Fruit fly (Drosophila melanogaster) whole organism, embryonic: Measurements from ENCODE around the gene Rchy1.

Experiments
- BEAF-32 ChIP-seq: fragments of 200-800 bp; sonication (Bioruptor generic); optimal IDR thresholded peaks from 3 replicates; lab custom pipeline; 2017; ENCODE audit warnings: missing biosample characterization, missing genetic modification characterization, mild to moderate bottlenecking, moderate library complexity, missing genetic modification reagents
- CG10565 ChIP-seq: fragments of 200-800 bp; sonication (Bioruptor generic); optimal IDR thresholded peaks from 3 replicates; lab custom pipeline; 2016; ENCODE audit warnings: missing biosample characterization, mild to moderate bottlenecking, missing genetic modification characterization
- CG12071 ChIP-seq: fragments of 200-800 bp; sonication (Bioruptor generic); optimal IDR thresholded peaks from 3 replicates; lab custom pipeline; 2018; ENCODE audit warnings: missing biosample characterization, mild to moderate bottlenecking, missing genetic modification characterization
- CG12104 ChIP-seq: fragments of 200-800 bp; sonication (Bioruptor generic); optimal IDR thresholded peaks from 3 replicates; lab custom pipeline; 2016; ENCODE audit warnings: missing biosample characterization, missing genetic modification characterization
- CG12769 ChIP-seq: fragments of 200-800 bp; sonication (Bioruptor generic); optimal IDR thresholded peaks from 2 replicates; lab custom pipeline; 2019; ENCODE audit warnings: missing biosample characterization, mild to moderate bottlenecking, missing genetic modification characterization, moderate library complexity
- CG14050 ChIP-seq: fragments of 200-800 bp; sonication (Bioruptor generic); IDR thresholded peaks from 3 replicates; pipeline ENCODE4 v1.3.6; 2022; ENCODE audit warnings: missing biosample characterization, missing genetic modification characterization
- CG14710 ChIP-seq: fragments of 200-800 bp; sonication (Bioruptor generic); optimal IDR thresholded peaks from 3 replicates; lab custom pipeline; 2019; ENCODE audit warnings: missing biosample characterization, mild to moderate bottlenecking, missing genetic modification characterization, moderate library complexity
- CG31224 ChIP-seq: fragments of 200-800 bp; sonication (Bioruptor generic); IDR thresholded peaks from 2 replicates; pipeline ENCODE4 v1.3.6; 2022; ENCODE audit warnings: missing biosample characterization, missing genetic modification characterization
- CG4328 ChIP-seq: fragments of 200-800 bp; sonication (Bioruptor generic); optimal IDR thresholded peaks from 3 replicates; lab custom pipeline; 2017; ENCODE audit warnings: missing biosample characterization, missing genetic modification reagents, missing genetic modification characterization
- CG4707 ChIP-seq: fragments of 200-800 bp; sonication (Bioruptor generic); optimal IDR thresholded peaks from 2 replicates; lab custom pipeline; 2018; ENCODE audit warnings: missing biosample characterization, mild to moderate bottlenecking, missing genetic modification characterization, moderate library complexity
- CG5245 ChIP-seq: fragments of 200-800 bp; sonication (Bioruptor generic); optimal IDR thresholded peaks from 3 replicates; lab custom pipeline; 2016; ENCODE audit warnings: missing biosample characterization, missing genetic modification characterization
- CG6272 ChIP-seq: fragments of 200-800 bp; sonication (Bioruptor generic); IDR thresholded peaks from 2 replicates; pipeline ENCODE4 v1.3.6; 2022; ENCODE audit warnings: missing biosample characterization, missing genetic modification characterization
- Camta ChIP-seq: fragments of 200-800 bp; sonication (Bioruptor generic); optimal IDR thresholded peaks from 2 replicates; lab custom pipeline; 2016; ENCODE audit warnings: missing biosample characterization, missing genetic modification characterization
- Dip3 ChIP-seq: fragments of 200-800 bp; sonication (Bioruptor generic); optimal IDR thresholded peaks from 3 replicates; lab custom pipeline; 2016; ENCODE audit warnings: missing biosample characterization, missing genetic modification characterization
- Fer3 ChIP-seq: fragments of 200-800 bp; sonication (Bioruptor generic); optimal IDR thresholded peaks from 2 replicates; lab custom pipeline; 2018; ENCODE audit warnings: missing biosample characterization, mild to moderate bottlenecking, missing genetic modification characterization, moderate library complexity
- NC2α ChIP-seq: fragments of 200-800 bp; sonication (Bioruptor generic); optimal IDR thresholded peaks from 2 replicates; lab custom pipeline; 2016; ENCODE audit warnings: missing biosample characterization, missing genetic modification characterization
- NfI ChIP-seq: fragments of 200-800 bp; sonication (Bioruptor generic); optimal IDR thresholded peaks from 3 replicates; lab custom pipeline; 2018; ENCODE audit warnings: missing biosample characterization, mild to moderate bottlenecking, missing genetic modification characterization, moderate library complexity
- Poxn ChIP-seq: fragments of 200-800 bp; sonication (Bioruptor generic); IDR thresholded peaks from 2 replicates; pipeline ENCODE4 v1.3.6; 2022; ENCODE audit warnings: missing biosample characterization, missing genetic modification characterization
- bbx ChIP-seq: fragments of 200-800 bp; sonication (Bioruptor generic); IDR thresholded peaks from 2 replicates; pipeline ENCODE4 v1.3.6; 2022; ENCODE audit warnings: missing biosample characterization, missing genetic modification characterization; ENCODE audit not compliant: partially characterized antibody
- bsh ChIP-seq, 2 experiments: fragments of 200-800 bp; sonication (Bioruptor generic); optimal IDR thresholded peaks; 2 replicates each; lab custom pipeline; 2017 to 2018; ENCODE audit warnings: mild to moderate bottlenecking in 2 of 2, missing biosample characterization in 2 of 2, missing genetic modification characterization in 2 of 2, moderate library complexity in 1 of 2
- btn ChIP-seq: fragments of 200-800 bp; sonication (Bioruptor generic); optimal IDR thresholded peaks from 2 replicates; lab custom pipeline; 2016; ENCODE audit warnings: missing biosample characterization, missing genetic modification characterization
- caup ChIP-seq: fragments of 200-800 bp; sonication (Bioruptor generic); optimal IDR thresholded peaks from 3 replicates; lab custom pipeline; 2017; ENCODE audit warnings: missing biosample characterization, mild to moderate bottlenecking, missing genetic modification characterization, moderate library complexity; ENCODE audit not compliant: severe bottlenecking
- cg ChIP-seq: fragments of 200-800 bp; sonication (Bioruptor generic); optimal IDR thresholded peaks from 3 replicates; lab custom pipeline; 2019; ENCODE audit warnings: missing biosample characterization, mild to moderate bottlenecking, missing genetic modification characterization, moderate library complexity
- chif ChIP-seq, 2 experiments: fragments of 200-800 bp; sonication (Bioruptor generic); optimal IDR thresholded peaks; 3 replicates each; lab custom pipeline; 2016; ENCODE audit warnings: missing biosample characterization in 2 of 2, missing genetic modification characterization in 2 of 2
- chinmo ChIP-seq: fragments of 200-800 bp; sonication (Bioruptor generic); IDR thresholded peaks from 4 replicates; pipeline ENCODE4 v1.3.6; 2022; ENCODE audit warnings: missing biosample characterization, missing genetic modification characterization; ENCODE audit not compliant: partially characterized antibody
- crol ChIP-seq: fragments of 200-800 bp; sonication (Bioruptor generic); IDR thresholded peaks from 2 replicates; pipeline ENCODE4 v1.3.6; 2022; ENCODE audit warnings: missing biosample characterization, missing genetic modification characterization
- dimm ChIP-seq: fragments of 200-800 bp; sonication (Bioruptor generic); IDR thresholded peaks from 2 replicates; pipeline ENCODE4 v1.3.6; 2022; ENCODE audit warnings: missing biosample characterization, missing genetic modification characterization
- dm ChIP-seq: fragments of 200-800 bp; sonication (Bioruptor generic); optimal IDR thresholded peaks from 3 replicates; lab custom pipeline; 2016; ENCODE audit warnings: missing biosample characterization, missing genetic modification characterization
- dmrt11E ChIP-seq: fragments of 200-800 bp; sonication (Bioruptor generic); optimal IDR thresholded peaks from 3 replicates; lab custom pipeline; 2018; ENCODE audit warnings: missing biosample characterization, mild to moderate bottlenecking, missing genetic modification characterization, moderate library complexity
- ems ChIP-seq: fragments of 200-800 bp; sonication (Bioruptor generic); optimal IDR thresholded peaks from 3 replicates; lab custom pipeline; 2016; ENCODE audit warnings: missing biosample characterization, missing genetic modification characterization
- fru ChIP-seq: fragments of >200 bp; optimal IDR thresholded peaks from 2 replicates; lab custom pipeline; 2017
- grau ChIP-seq: fragments of 200-800 bp; optimal IDR thresholded peaks from 3 replicates; lab custom pipeline; 2019; ENCODE audit warnings: missing biosample characterization, mild to moderate bottlenecking, missing genetic modification characterization, moderate library complexity
- her ChIP-seq: fragments of 200-800 bp; sonication (Bioruptor generic); optimal IDR thresholded peaks from 2 replicates; lab custom pipeline; 2016; ENCODE audit warnings: missing biosample characterization, missing genetic modification characterization
- ind ChIP-seq: fragments of 200-800 bp; sonication (Bioruptor generic); optimal IDR thresholded peaks from 3 replicates; lab custom pipeline; 2016; ENCODE audit warnings: missing biosample characterization, missing genetic modification characterization
- insv ChIP-seq, 2 experiments: fragments of 200-800 bp; sonication (Bioruptor generic); optimal IDR thresholded peaks; 3 replicates each; lab custom pipeline; 2016 to 2018; ENCODE audit warnings: missing biosample characterization in 2 of 2, missing genetic modification characterization in 2 of 2
- nerfin-1 ChIP-seq: fragments of 200-800 bp; sonication (Bioruptor generic); optimal IDR thresholded peaks from 3 replicates; lab custom pipeline; 2019; ENCODE audit warnings: missing biosample characterization, mild to moderate bottlenecking, missing genetic modification characterization, moderate library complexity
- nmo ChIP-seq: fragments of 200-800 bp; sonication (Bioruptor generic); optimal IDR thresholded peaks from 2 replicates; lab custom pipeline; 2018; ENCODE audit warnings: missing biosample characterization, mild to moderate bottlenecking, missing genetic modification characterization, moderate library complexity
- pan ChIP-seq, 4 experiments: fragments of >200 bp in 3 of 4; fragments of 200-800 bp in 1 of 4; sonication (Bioruptor generic) in 1 of 4; optimal IDR thresholded peaks in 3 of 4; IDR thresholded peaks in 1 of 4; 2 replicates each; pipeline versions ENCODE4 v1.3.6 to Lab custom; 2017 to 2022; ENCODE audit warnings: missing biosample characterization in 2 of 4, missing genetic modification characterization in 2 of 4, mixed read lengths in 1 of 4
- prd ChIP-seq, 3 experiments: fragments of >200 bp in 2 of 3; fragments of 200-800 bp in 1 of 3; sonication (Bioruptor generic) in 1 of 3; optimal IDR thresholded peaks in 2 of 3; IDR thresholded peaks in 1 of 3; 2 replicates in 2 of 3; 3 replicates in 1 of 3; pipeline versions ENCODE4 v1.3.6 to Lab custom; 2017 to 2022; ENCODE audit warnings: missing biosample characterization in 1 of 3, missing genetic modification characterization in 1 of 3
- sim ChIP-seq: fragments of 200-800 bp; sonication (Bioruptor generic); IDR thresholded peaks from 2 replicates; pipeline ENCODE4 v1.3.6; 2022; ENCODE audit warnings: missing biosample characterization, missing genetic modification characterization
- slp2 ChIP-seq: fragments of 200-800 bp; sonication (Bioruptor generic); optimal IDR thresholded peaks from 2 replicates; lab custom pipeline; 2016; ENCODE audit warnings: missing biosample characterization, missing genetic modification characterization
- trem ChIP-seq: fragments of 200-800 bp; optimal IDR thresholded peaks from 3 replicates; lab custom pipeline; 2019; ENCODE audit warnings: missing biosample characterization, mild to moderate bottlenecking, missing genetic modification characterization, moderate library complexity
- wdn ChIP-seq: fragments of 200-800 bp; sonication (Bioruptor generic); IDR thresholded peaks from 2 replicates; pipeline ENCODE4 v1.3.6; 2022; ENCODE audit warnings: missing biosample characterization, missing genetic modification characterization
- wor ChIP-seq: fragments of 200-800 bp; sonication (Bioruptor generic); IDR thresholded peaks from 2 replicates; pipeline ENCODE4 v1.3.6; 2022; ENCODE audit warnings: missing biosample characterization, missing genetic modification characterization
- yki ChIP-seq: fragments of >200 bp; optimal IDR thresholded peaks from 3 replicates; lab custom pipeline; 2018

Gene Rchy1

dm6 chr2L:6498448-6498847, 33.0 kb upstream of the Rchy1 start, which contains the start of gene CG31637 (continued):
- TF ChIP-seq CG14710 (tag; lab: Kevin White, UChicago) (peak; percentile 53), dmrt11E (tag; lab: Kevin White, UChicago) (no peak), CG4328 (GFP tag; lab: Kevin White, UChicago) (no peak), bbx (GFP tag; lab: Robert Waterston, UW) (peak; percentile 33), CG31224 (no peak), wdn (GFP tag; lab: Robert Waterston, UW) (no peak), nerfin-1 (no peak), sim (GFP tag; lab: Robert Waterston, UW) (no peak), CG12104 (GFP tag; lab: Kevin White, UChicago) (no peak), ind (GFP tag; lab: Kevin White, UChicago) (no peak), CG12071 (GFP tag; lab: Kevin White, UChicago) (peak; percentile 37), grau (tag; lab: Kevin White, UChicago) (peak; percentile 42), ems (GFP tag; lab: Kevin White, UChicago) (no peak), crol (GFP tag; lab: Robert Waterston, UW) (no peak), nmo (GFP tag; lab: Kevin White, UChicago) (peak; percentile 63), chif (GFP tag; optimal IDR thresholded peaks at IDR 0.05; lab: Kevin White, UChicago) (no peak), NC2α (GFP tag; lab: Kevin White, UChicago) (no peak), Fer3 (no peak), insv (GFP tag; optimal IDR thresholded peaks at IDR 0.05; lab: Kevin White, UChicago) (no peak), Camta (GFP tag; lab: Kevin White, UChicago) (no peak), dimm (GFP tag; lab: Robert Waterston, UW) (no peak), CG14050 (GFP tag; lab: Robert Waterston, UW) (no peak), bsh (GFP tag; optimal IDR thresholded peaks at IDR 0.05; lab: Kevin White, UChicago) (peak; percentile 14 to 21), chinmo (GFP tag; lab: Robert Waterston, UW) (0 out of 4 replicates have a peak, but pooled peaks have one; percentile 55), wor (GFP tag; lab: Robert Waterston, UW) (no peak), prd (optimal IDR thresholded peaks at IDR 0.05; lab: Kevin White, UChicago) (no peak), prd (GFP tag; IDR thresholded peaks at IDR 0.05; lab: Robert Waterston, UW) (no peak), pan (optimal IDR thresholded peaks at IDR 0.05; lab: Kevin White, UChicago) (no peak), pan (GFP tag; optimal IDR thresholded peaks at IDR 0.05 in 1 of 2, IDR thresholded peaks at IDR 0.05 in 1 of 2) (no peak), yki (lab: Kevin White, UChicago) (no peak), CG10565 (GFP tag; lab: Kevin White, UChicago) (no peak), CG6272 (GFP tag; lab: Robert Waterston, UW) (no peak), NfI (GFP tag; lab: Kevin White, UChicago) (no peak), cg (GFP tag; lab: Kevin White, UChicago) (no peak), btn (no peak), CG12769 (tag; lab: Kevin White, UChicago) (no peak), Poxn (GFP tag; lab: Robert Waterston, UW) (no peak), her (GFP tag; lab: Kevin White, UChicago) (no peak), CG5245 (GFP tag; lab: Kevin White, UChicago) (no peak), CG4707 (GFP tag; lab: Kevin White, UChicago) (peak; percentile 34), trem (tag; lab: Kevin White, UChicago) (peak; percentile 28)
- TF ChIP-seq, all 482 proteins: peak for 151

dm6 chr2L:6496753-6497152, 31.3 kb upstream of the Rchy1 start, which contains the start of gene CG9550:
CG9550 (plus strand) TSS chr2L:6497053.
- TF ChIP-seq fru (no peak), slp2 (GFP tag; lab: Kevin White, UChicago) (no peak), dm (GFP tag; lab: Kevin White, UChicago) (no peak), BEAF-32 (GFP tag; lab: Kevin White, UChicago) (no peak), Dip3 (GFP tag; lab: Kevin White, UChicago) (no peak), caup (no peak)
